Fruit fly (Drosophila melanogaster) whole organism, pupa: ENCODE results near the gene Eig71Ec.
A peak's percentile ranks its signal among the peaks of the same experiment; 100 is the strongest.

Experiments
- CG13204 ChIP-seq: fragments of 200-800 bp; sonication (Bioruptor generic); optimal IDR thresholded peaks from 2 replicates; lab custom pipeline; 2018; ENCODE audit warnings: missing biosample characterization, mild to moderate bottlenecking, missing genetic modification characterization, moderate library complexity
- CG32121 ChIP-seq: fragments of 200-800 bp; sonication (Bioruptor generic); IDR thresholded peaks from 2 replicates; pipeline ENCODE4 v1.3.6; 2022; ENCODE audit warnings: missing biosample characterization, missing genetic modification characterization
- CG8301 ChIP-seq: fragments of 200-800 bp; sonication (Bioruptor generic); optimal IDR thresholded peaks from 2 replicates; lab custom pipeline; 2018; ENCODE audit warnings: missing biosample characterization, mild to moderate bottlenecking, missing genetic modification characterization
- CG9948 ChIP-seq: fragments of 200-800 bp; sonication (Bioruptor generic); optimal IDR thresholded peaks from 2 replicates; lab custom pipeline; 2018; ENCODE audit warnings: missing biosample characterization, mild to moderate bottlenecking, missing genetic modification characterization, moderate library complexity
- EcR ChIP-seq: fragments of 200-800 bp; sonication (Bioruptor generic); optimal IDR thresholded peaks from 3 replicates; lab custom pipeline; 2019; ENCODE audit warnings: missing biosample characterization, missing genetic modification characterization, mild to moderate bottlenecking, moderate library complexity, missing genetic modification reagents
- Ets98B ChIP-seq: fragments of 200-800 bp; sonication (Bioruptor generic); IDR thresholded peaks from 2 replicates; pipeline ENCODE4 v1.3.6; 2022; ENCODE audit warnings: missing biosample characterization, missing genetic modification characterization
- fd96Ca ChIP-seq: fragments of 200-800 bp; sonication (Bioruptor generic); IDR thresholded peaks from 3 replicates; pipeline ENCODE4 v1.3.6; 2022; ENCODE audit warnings: missing biosample characterization, missing genetic modification characterization

DNA sequence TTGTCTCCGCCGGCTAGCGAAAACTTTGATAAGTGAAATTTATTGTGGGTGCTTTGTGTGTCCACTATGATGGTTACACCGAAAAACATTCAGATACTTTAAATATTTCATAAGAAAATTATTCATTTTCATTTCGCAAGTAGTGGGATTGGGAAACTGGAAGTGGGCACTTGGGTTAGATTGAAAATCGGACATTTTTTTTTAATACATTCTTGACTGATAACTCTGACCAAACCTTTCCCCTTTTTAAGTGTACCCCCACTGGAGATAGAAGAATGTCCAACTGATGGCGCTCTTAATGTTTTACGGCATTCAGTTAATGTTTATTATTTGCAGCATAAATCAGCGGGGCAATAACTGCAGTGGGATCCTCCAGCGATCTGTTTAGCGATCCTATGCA lies 25.6 kb upstream of the Eig71Ec start:
- TF ChIP-seq CG9948 = peak; percentile 20
- TF ChIP-seq fd96Ca = no peak
- no peak for TF ChIP-seq EcR (GFP tag; lab: Kevin White, UChicago)
- no peak for TF ChIP-seq CG8301 (tag; lab: Kevin White, UChicago)
- no peak for TF ChIP-seq Ets98B (GFP tag; lab: Robert Waterston, UW)
- TF ChIP-seq CG32121 (GFP tag; lab: Robert Waterston, UW) = no peak
- TF ChIP-seq CG13204 (GFP tag; lab: Kevin White, UChicago) = no peak
